Fruit fly (Drosophila melanogaster) whole organism, wandering third instar larva: ENCODE data around the gene Frmd5.

Experiments
- Abd-B ChIP-seq: fragments of >200 bp; optimal IDR thresholded peaks from 2 replicates; lab custom pipeline; 2017; ENCODE audit warnings: missing biosample characterization, missing genetic modification characterization
- CG32264 ChIP-seq: fragments of 200-800 bp; sonication (Bioruptor generic); optimal IDR thresholded peaks from 2 replicates; lab custom pipeline; 2016; ENCODE audit warnings: missing biosample characterization, missing genetic modification characterization
- CG9705 ChIP-seq: fragments of 200-800 bp; sonication (Bioruptor generic); optimal IDR thresholded peaks from 2 replicates; lab custom pipeline; 2018; ENCODE audit warnings: missing biosample characterization, mild to moderate bottlenecking, missing genetic modification characterization
- CrebA ChIP-seq: fragments of 200-800 bp; sonication (Bioruptor generic); optimal IDR thresholded peaks from 2 replicates; lab custom pipeline; 2016; ENCODE audit warnings: missing biosample characterization, mild to moderate bottlenecking, missing genetic modification characterization, borderline replicate concordance
- Dfd ChIP-seq: fragments of >200 bp; optimal IDR thresholded peaks from 2 replicates; lab custom pipeline; 2017; ENCODE audit warnings: missing biosample characterization, missing genetic modification characterization
- Dif ChIP-seq: fragments of 200-275, 200-300 bp; sonication (Bioruptor generic); optimal IDR thresholded peaks from 2 replicates; lab custom pipeline; 2018; ENCODE audit warnings: missing biosample characterization, missing genetic modification characterization; ENCODE audit not compliant: partially characterized antibody
- GATAd ChIP-seq: sonication (Bioruptor generic); optimal IDR thresholded peaks from 2 replicates; lab custom pipeline; 2016; ENCODE audit warnings: missing biosample characterization, missing genetic modification characterization
- HLH106 ChIP-seq: fragments of 200-800 bp; optimal IDR thresholded peaks from 3 replicates; lab custom pipeline; 2019; ENCODE audit warnings: missing biosample characterization, mild to moderate bottlenecking, missing genetic modification characterization, moderate library complexity
- Hnf4 ChIP-seq: fragments of 200-800 bp; sonication (Bioruptor generic); optimal IDR thresholded peaks from 2 replicates; lab custom pipeline; 2016; ENCODE audit warnings: missing biosample characterization, mild to moderate bottlenecking, missing genetic modification characterization
- Hr78 ChIP-seq: fragments of >200 bp; optimal IDR thresholded peaks from 2 replicates; lab custom pipeline; 2017; ENCODE audit warnings: missing biosample characterization, missing genetic modification characterization
- Hr83 ChIP-seq: fragments of 200-300 bp; sonication (Bioruptor generic); optimal IDR thresholded peaks from 2 replicates; lab custom pipeline; 2016; ENCODE audit warnings: missing biosample characterization, mild to moderate bottlenecking, missing genetic modification characterization, moderate library complexity; ENCODE audit not compliant: poor library complexity, severe bottlenecking
- Jra ChIP-seq: sonication (Bioruptor generic); optimal IDR thresholded peaks from 2 replicates; lab custom pipeline; 2016; ENCODE audit warnings: missing biosample characterization, missing genetic modification characterization
- Mio ChIP-seq: sonication (Bioruptor generic); optimal IDR thresholded peaks from 2 replicates; lab custom pipeline; 2016; ENCODE audit warnings: missing biosample characterization, missing genetic modification characterization
- Myc ChIP-seq: fragments of >200 bp; optimal IDR thresholded peaks from 2 replicates; lab custom pipeline; 2017
- N ChIP-seq: fragments of >200 bp; optimal IDR thresholded peaks from 2 replicates; lab custom pipeline; 2018; ENCODE audit warnings: missing biosample characterization, missing external identifiers, missing genetic modification characterization
- OdsH ChIP-seq: fragments of 200-800 bp; sonication (Bioruptor generic); optimal IDR thresholded peaks from 2 replicates; lab custom pipeline; 2016; ENCODE audit warnings: missing biosample characterization, mild to moderate bottlenecking, missing genetic modification characterization
- Rel ChIP-seq, 2 experiments: fragments of 200-800 bp; sonication (Bioruptor generic) in 1 of 2; optimal IDR thresholded peaks; 2 replicates in 1 of 2; 3 replicates in 1 of 2; lab custom pipeline; 2016 to 2019; ENCODE audit warnings: mild to moderate bottlenecking in 2 of 2, missing biosample characterization in 2 of 2, missing genetic modification characterization in 2 of 2, moderate library complexity in 1 of 2
- Sp1 ChIP-seq: fragments of 200-800 bp; sonication (Bioruptor generic); optimal IDR thresholded peaks from 3 replicates; lab custom pipeline; 2019; ENCODE audit warnings: missing biosample characterization, mild to moderate bottlenecking, missing genetic modification characterization, moderate library complexity
- Vsx2 ChIP-seq: fragments of 200-300, 225-300 bp; sonication (Bioruptor generic); optimal IDR thresholded peaks from 2 replicates; lab custom pipeline; 2018; ENCODE audit warnings: missing biosample characterization, missing genetic modification characterization; ENCODE audit not compliant: partially characterized antibody
- br ChIP-seq: fragments of 200-800 bp; sonication (Bioruptor generic); optimal IDR thresholded peaks from 2 replicates; lab custom pipeline; 2016; ENCODE audit warnings: missing biosample characterization, missing genetic modification characterization
- brk ChIP-seq: fragments of 200-800 bp; sonication (Bioruptor generic); optimal IDR thresholded peaks from 2 replicates; lab custom pipeline; 2016; ENCODE audit warnings: missing biosample characterization, mild to moderate bottlenecking, missing genetic modification characterization
- dl ChIP-seq, 2 experiments: fragments of 175-275, 200-275 bp in 1 of 2; fragments of 200-275 bp in 1 of 2; sonication (Bioruptor generic); optimal IDR thresholded peaks; lab custom pipeline; 2018; ENCODE audit warnings: mild to moderate bottlenecking in 2 of 2, missing biosample characterization in 2 of 2, missing genetic modification characterization in 2 of 2, moderate library complexity in 2 of 2; ENCODE audit not compliant: partially characterized antibody in 2 of 2, insufficient read depth in 1 of 2
- dsf ChIP-seq: sonication (Bioruptor generic); optimal IDR thresholded peaks from 2 replicates; lab custom pipeline; 2016; ENCODE audit warnings: missing biosample characterization, missing genetic modification characterization, borderline replicate concordance
- ey ChIP-seq: fragments of 200-800 bp; sonication (Bioruptor generic); optimal IDR thresholded peaks from 2 replicates; lab custom pipeline; 2016; ENCODE audit warnings: missing biosample characterization, missing genetic modification characterization
- foxo ChIP-seq, 2 experiments: fragments of 200-800 bp; sonication (Bioruptor generic); optimal IDR thresholded peaks; 2 replicates in 1 of 2; 3 replicates in 1 of 2; lab custom pipeline; 2016 to 2017; ENCODE audit warnings: missing biosample characterization in 2 of 2, missing genetic modification characterization in 2 of 2
- fru ChIP-seq: fragments of 200-800 bp; sonication (Bioruptor generic); optimal IDR thresholded peaks from 3 replicates; lab custom pipeline; 2016; ENCODE audit warnings: missing biosample characterization, mild to moderate bottlenecking, missing genetic modification characterization
- h ChIP-seq: fragments of 200-800 bp; sonication (Bioruptor generic); optimal IDR thresholded peaks from 3 replicates; lab custom pipeline; 2016; ENCODE audit warnings: missing biosample characterization, mild to moderate bottlenecking, missing genetic modification characterization
- jim ChIP-seq: fragments of 175-275, 200-325 bp; sonication (Bioruptor generic); optimal IDR thresholded peaks from 2 replicates; lab custom pipeline; 2016; ENCODE audit warnings: missing biosample characterization, mild to moderate bottlenecking, missing genetic modification characterization
- lola ChIP-seq: fragments of >200 bp; optimal IDR thresholded peaks from 2 replicates; lab custom pipeline; 2017; ENCODE audit warnings: missing biosample characterization, missing genetic modification characterization
- pan ChIP-seq: fragments of >200 bp; optimal IDR thresholded peaks from 2 replicates; lab custom pipeline; 2017
- psq ChIP-seq: fragments of 200-800 bp; sonication (Bioruptor generic); optimal IDR thresholded peaks from 3 replicates; lab custom pipeline; 2017; ENCODE audit warnings: missing biosample characterization, mild to moderate bottlenecking, missing genetic modification characterization, moderate library complexity
- rgr ChIP-seq: fragments of 200-800 bp; sonication (Bioruptor generic); optimal IDR thresholded peaks from 3 replicates; lab custom pipeline; 2016; ENCODE audit warnings: missing biosample characterization, mild to moderate bottlenecking, missing genetic modification characterization
- sage ChIP-seq: fragments of 200-800 bp; sonication (Bioruptor generic); optimal IDR thresholded peaks from 2 replicates; lab custom pipeline; 2016; ENCODE audit warnings: missing biosample characterization, mild to moderate bottlenecking, missing genetic modification characterization
- sv ChIP-seq: fragments of 200-800 bp; sonication (Bioruptor generic); optimal IDR thresholded peaks from 3 replicates; lab custom pipeline; 2016; ENCODE audit warnings: missing biosample characterization, missing genetic modification characterization
- tai ChIP-seq: sonication (Bioruptor generic); optimal IDR thresholded peaks from 2 replicates; lab custom pipeline; 2016; ENCODE audit warnings: missing biosample characterization, missing genetic modification characterization
- usp ChIP-seq: fragments of >200 bp; optimal IDR thresholded peaks from 2 replicates; lab custom pipeline; 2017; ENCODE audit warnings: missing biosample characterization, missing genetic modification characterization
- woc ChIP-seq: sonication (Bioruptor generic); optimal IDR thresholded peaks from 2 replicates; lab custom pipeline; 2016; ENCODE audit warnings: missing biosample characterization, mild to moderate bottlenecking, missing genetic modification characterization

Frmd5 gene

dm6 chr2L:10364229-10364628 is 20.0 kb downstream of the Frmd5 start, which contains the start of gene lft:
lft (plus strand) TSS chr2L:10364471.
- TF ChIP-seq woc (GFP tag; lab: Kevin White, UChicago) (peak; percentile 60), rgr (GFP tag; lab: Kevin White, UChicago) (no peak), Hr78 (GFP tag; lab: Kevin White, UChicago) (no peak), CG9705 (GFP tag; lab: Kevin White, UChicago) (no peak), fru (GFP tag; lab: Kevin White, UChicago) (peak; percentile 85), Myc (lab: Kevin White, UChicago) (peak; percentile 69), foxo (GFP tag; optimal IDR thresholded peaks at IDR 0.05; lab: Kevin White, UChicago) (no peak), lola (GFP tag; lab: Kevin White, UChicago) (no peak)

dm6 chr2L:10366525-10366924 is 22.3 kb downstream of the Frmd5 start, which contains the start of gene CG5056:
CG5056 (plus strand) TSS chr2L:10366692.
- TF ChIP-seq woc (GFP tag; lab: Kevin White, UChicago) (peak; percentile 64), Sp1 (GFP tag; lab: Kevin White, UChicago) (peak; percentile 30), GATAd (GFP tag; lab: Kevin White, UChicago) (no peak)

dm6 chr2L:10372297-10372696 is 28.1 kb downstream of the Frmd5 start:
- no peak for TF ChIP-seq tai
- TF ChIP-seq Hr83 (GFP tag; lab: Kevin White, UChicago) = no peak
- no peak for TF ChIP-seq brk (GFP tag; lab: Kevin White, UChicago)
- no peak for TF ChIP-seq CG9705 (GFP tag; lab: Kevin White, UChicago)
- TF ChIP-seq Mio (GFP tag; lab: Kevin White, UChicago) = no peak

dm6 chr2L:10373605-10374269 is 29.5 kb downstream of the Frmd5 start, which contains the start of gene rho-5:
rho-5 (minus strand) TSS chr2L:10373900.
- no peak for TF ChIP-seq Abd-B
- TF ChIP-seq CG9705 (GFP tag; lab: Kevin White, UChicago) = no peak
- no peak for TF ChIP-seq CG32264 (GFP tag; lab: Kevin White, UChicago)
- TF ChIP-seq fru (GFP tag; lab: Kevin White, UChicago) = no peak

- TF ChIP-seq Vsx2 (no peak), fru (GFP tag; lab: Kevin White, UChicago) (no peak), N (GFP tag; lab: Kevin White, UChicago) (no peak), CrebA (GFP tag; lab: Kevin White, UChicago) (no peak), jim (GFP tag; lab: Kevin White, UChicago) (no peak), Myc (lab: Kevin White, UChicago) (no peak), Jra (GFP tag; lab: Kevin White, UChicago) (no peak), h (GFP tag; lab: Kevin White, UChicago) (no peak), sv (GFP tag; lab: Kevin White, UChicago) (no peak), CG9705 (GFP tag; lab: Kevin White, UChicago) (no peak), Sp1 (GFP tag; lab: Kevin White, UChicago) (peak; percentile 69), Dif (no peak), sage (GFP tag; lab: Kevin White, UChicago) (no peak), ey (GFP tag; lab: Kevin White, UChicago) (no peak), Abd-B (no peak), Hr83 (GFP tag; lab: Kevin White, UChicago) (peak; percentile 21), pan (lab: Kevin White, UChicago) (no peak), dl (GFP tag; optimal IDR thresholded peaks at IDR 0.05; lab: Kevin White, UChicago; ENCODE audit: insufficient read depth in 1 of 2, partially characterized antibody in 2 of 2) (no peak), CG32264 (GFP tag; lab: Kevin White, UChicago) (no peak), dsf (no peak), psq (GFP tag; lab: Kevin White, UChicago) (no peak), Hnf4 (GFP tag; lab: Kevin White, UChicago) (no peak), Mio (GFP tag; lab: Kevin White, UChicago) (no peak), OdsH (peak; percentile 18), usp (no peak), lola (GFP tag; lab: Kevin White, UChicago) (no peak), br (GFP tag; lab: Kevin White, UChicago) (no peak), woc (GFP tag; lab: Kevin White, UChicago) (no peak), Rel (GFP tag; optimal IDR thresholded peaks at IDR 0.05; lab: Kevin White, UChicago) (no peak), Rel (tag; optimal IDR thresholded peaks at IDR 0.05; lab: Kevin White, UChicago) (peak; percentile 43), Hr78 (GFP tag; lab: Kevin White, UChicago) (no peak), tai (no peak), HLH106 (tag; lab: Kevin White, UChicago) (peak; percentile 69), Dfd (no peak)
These were observed 31.4 kb downstream of the Frmd5 start, which contains the start of the genes CG33303 and dpr19 for dm6 chr2L:10375464-10376236. CG33303 (minus strand) TSS chr2L:10375757. dpr19 (plus strand) TSS chr2L:10376168.
